Fruit fly (Drosophila melanogaster) whole organism, adult: Measurements from ENCODE around the gene HGTX.

Experiments
- CG11617 ChIP-seq: fragments of 200-800 bp; sonication (Bioruptor generic); optimal IDR thresholded peaks from 2 replicates; lab custom pipeline; 2017; ENCODE audit warnings: mild to moderate bottlenecking, missing biosample characterization, missing genetic modification reagents, missing genetic modification characterization
- CG12768 ChIP-seq: fragments of 200-800 bp; sonication (Bioruptor generic); optimal IDR thresholded peaks from 2 replicates; lab custom pipeline; 2017; ENCODE audit warnings: missing biosample characterization, missing genetic modification characterization, mild to moderate bottlenecking, moderate library complexity, missing genetic modification reagents
- CG14711 ChIP-seq: fragments of 200-800 bp; sonication (Bioruptor generic); optimal IDR thresholded peaks from 2 replicates; lab custom pipeline; 2018; ENCODE audit warnings: missing biosample characterization, mild to moderate bottlenecking, missing genetic modification characterization, moderate library complexity
- CG1620 ChIP-seq: fragments of 200-800 bp; sonication (Bioruptor generic); optimal IDR thresholded peaks from 2 replicates; lab custom pipeline; 2016; ENCODE audit warnings: missing biosample characterization, missing genetic modification characterization
- CG33017 ChIP-seq: fragments of 200-800 bp; sonication (Bioruptor generic); optimal IDR thresholded peaks from 2 replicates; lab custom pipeline; 2018; ENCODE audit warnings: missing biosample characterization, mild to moderate bottlenecking, missing genetic modification characterization, moderate library complexity
- CG5204 ChIP-seq: fragments of 200-800 bp; sonication (Bioruptor generic); optimal IDR thresholded peaks from 2 replicates; lab custom pipeline; 2016; ENCODE audit warnings: missing biosample characterization, missing genetic modification characterization
- CG7045 ChIP-seq: fragments of 200-800 bp; sonication (Bioruptor generic); optimal IDR thresholded peaks from 2 replicates; lab custom pipeline; 2017; ENCODE audit warnings: missing biosample characterization, mild to moderate bottlenecking, missing genetic modification characterization
- CG7101 ChIP-seq: fragments of 200-800 bp; sonication (Bioruptor generic); optimal IDR thresholded peaks from 2 replicates; lab custom pipeline; 2018; ENCODE audit warnings: missing biosample characterization, mild to moderate bottlenecking, missing genetic modification characterization, moderate library complexity
- Clk ChIP-seq: fragments of 200-800 bp; sonication (Bioruptor generic); optimal IDR thresholded peaks from 2 replicates; lab custom pipeline; 2017; ENCODE audit warnings: missing biosample characterization, missing genetic modification characterization
- Crg-1 ChIP-seq: fragments of 200-800 bp; sonication (Bioruptor generic); optimal IDR thresholded peaks from 2 replicates; lab custom pipeline; 2016; ENCODE audit warnings: missing biosample characterization, missing genetic modification characterization
- Hr96 ChIP-seq: fragments of 200-800 bp; sonication (Bioruptor generic); optimal IDR thresholded peaks from 2 replicates; lab custom pipeline; 2016; ENCODE audit warnings: missing biosample characterization, missing genetic modification characterization
- Mnt ChIP-seq: fragments of 200-800 bp; sonication (Bioruptor generic); optimal IDR thresholded peaks from 2 replicates; lab custom pipeline; 2016; ENCODE audit warnings: missing biosample characterization, mild to moderate bottlenecking, missing genetic modification characterization
- bab1 ChIP-seq: fragments of 200-800 bp; sonication (Bioruptor generic); optimal IDR thresholded peaks from 3 replicates; lab custom pipeline; 2019; ENCODE audit warnings: missing biosample characterization, mild to moderate bottlenecking, missing genetic modification characterization, moderate library complexity
- cic ChIP-seq: fragments of 200-800 bp; sonication (Bioruptor generic); optimal IDR thresholded peaks from 2 replicates; lab custom pipeline; 2017; ENCODE audit warnings: missing biosample characterization, mild to moderate bottlenecking, missing genetic modification characterization, moderate library complexity
- cnc ChIP-seq, 2 experiments: fragments of >200 bp; optimal IDR thresholded peaks; 2 replicates each; lab custom pipeline; 2017
- kay ChIP-seq: fragments of 200-800 bp; sonication (Bioruptor generic); peaks from one replicate; lab custom pipeline; 2016; ENCODE audit warnings: missing biosample characterization, missing genetic modification characterization, borderline replicate concordance
- ovo ChIP-seq: fragments of 200-800 bp; sonication (Bioruptor generic); optimal IDR thresholded peaks from 2 replicates; lab custom pipeline; 2016; ENCODE audit warnings: missing biosample characterization, missing genetic modification characterization
- pad ChIP-seq: fragments of 200-800 bp; sonication (Bioruptor generic); optimal IDR thresholded peaks from 3 replicates; lab custom pipeline; 2017; ENCODE audit warnings: missing biosample characterization, missing genetic modification characterization, mild to moderate bottlenecking, moderate library complexity, missing genetic modification reagents
- tj ChIP-seq: fragments of 200-800 bp; sonication (Bioruptor generic); optimal IDR thresholded peaks from 3 replicates; lab custom pipeline; 2017; ENCODE audit warnings: missing biosample characterization, mild to moderate bottlenecking, missing genetic modification characterization, moderate library complexity
- toe ChIP-seq: fragments of 200-800 bp; sonication (Bioruptor generic); optimal IDR thresholded peaks from 2 replicates; lab custom pipeline; 2016; ENCODE audit warnings: missing biosample characterization, missing genetic modification characterization

The HGTX gene

dm6 chr3L:14567140-14567539, 32.2 kb downstream of the HGTX start, which contains the start of gene CG42758:
Gene CG42758 (plus strand): TSS chr3L:14567440.
- TF ChIP-seq CG33017 (tag; lab: Kevin White, UChicago) (no peak), Clk (no peak), cnc (optimal IDR thresholded peaks at IDR 0.05; lab: Kevin White, UChicago) (no peak), CG7045 (GFP tag; lab: Kevin White, UChicago) (no peak), CG1620 (no peak), CG11617 (GFP tag; lab: Kevin White, UChicago) (no peak), CG5204 (GFP tag; lab: Kevin White, UChicago) (no peak)

dm6 chr3L:14565134-14565587, 34.2 kb downstream of the HGTX start:
- no peak for TF ChIP-seq CG14711
- no peak for TF ChIP-seq CG5204 (GFP tag; lab: Kevin White, UChicago)
- TF ChIP-seq CG12768 (GFP tag; lab: Kevin White, UChicago) = no peak
- TF ChIP-seq ovo (GFP tag; lab: Kevin White, UChicago) = no peak
- TF ChIP-seq cic = no peak
- TF ChIP-seq Mnt = no peak
- TF ChIP-seq tj = no peak
- no peak for TF ChIP-seq Hr96
- no peak for TF ChIP-seq Clk
- TF ChIP-seq CG11617 (GFP tag; lab: Kevin White, UChicago) = no peak
- TF ChIP-seq Crg-1 (GFP tag; lab: Kevin White, UChicago) = no peak
- TF ChIP-seq CG7101 (tag; lab: Kevin White, UChicago) = no peak
- no peak for TF ChIP-seq pad (GFP tag; lab: Kevin White, UChicago)
- TF ChIP-seq bab1 (GFP tag; lab: Kevin White, UChicago) = no peak
- no peak for TF ChIP-seq CG1620
- TF ChIP-seq toe (GFP tag; lab: Kevin White, UChicago) = no peak
- TF ChIP-seq CG7045 (GFP tag; lab: Kevin White, UChicago) = no peak
- TF ChIP-seq kay (GFP tag; lab: Kevin White, UChicago) = no peak
- no peak for TF ChIP-seq CG33017 (tag; lab: Kevin White, UChicago)

dm6 chr3L:14564404-14564803, 34.9 kb downstream of the HGTX start:
- TF ChIP-seq CG12768 (GFP tag; lab: Kevin White, UChicago) = peak; percentile 1
- no peak for TF ChIP-seq CG14711
- no peak for TF ChIP-seq bab1 (GFP tag; lab: Kevin White, UChicago)
- TF ChIP-seq cic = no peak
- no peak for TF ChIP-seq Hr96
- peak; percentile 40 for TF ChIP-seq CG1620
- TF ChIP-seq CG7045 (GFP tag; lab: Kevin White, UChicago) = no peak
- no peak for TF ChIP-seq kay (GFP tag; lab: Kevin White, UChicago)
- no peak for TF ChIP-seq CG33017 (tag; lab: Kevin White, UChicago)
- peak; percentile 65 for TF ChIP-seq Crg-1 (GFP tag; lab: Kevin White, UChicago)
- no peak for TF ChIP-seq toe (GFP tag; lab: Kevin White, UChicago)
- TF ChIP-seq cnc (optimal IDR thresholded peaks at IDR 0.05; lab: Kevin White, UChicago) = no peak
- no peak for TF ChIP-seq Clk
- TF ChIP-seq pad (GFP tag; lab: Kevin White, UChicago) = peak; percentile 13
- TF ChIP-seq ovo (GFP tag; lab: Kevin White, UChicago) = peak; percentile 61
- TF ChIP-seq CG11617 (GFP tag; lab: Kevin White, UChicago) = no peak
- TF ChIP-seq Mnt = peak; percentile 16
- no peak for TF ChIP-seq tj
- no peak for TF ChIP-seq CG5204 (GFP tag; lab: Kevin White, UChicago)
- peak; percentile 64 for TF ChIP-seq CG7101 (tag; lab: Kevin White, UChicago)

DNA sequence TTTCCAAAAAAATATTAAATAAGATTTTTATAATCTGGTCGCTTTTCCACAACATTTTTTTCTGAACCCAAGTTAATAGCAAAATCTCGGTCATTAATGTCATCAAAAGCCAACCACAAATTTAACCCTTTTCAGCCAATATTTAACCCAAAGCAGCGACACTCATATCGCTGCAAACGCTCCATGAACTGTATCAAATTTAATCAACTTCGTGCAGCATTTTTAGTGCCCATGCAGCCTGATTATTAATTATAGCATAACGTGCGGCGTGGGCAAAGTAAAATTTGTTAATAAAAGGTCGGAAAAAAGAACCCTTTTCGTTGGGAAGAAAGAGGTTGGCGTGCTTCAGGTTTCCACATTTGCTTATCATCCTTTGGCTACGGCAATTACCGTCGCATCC, 35.9 kb downstream of the HGTX start:
- no peak for TF ChIP-seq Crg-1 (GFP tag; lab: Kevin White, UChicago)
- no peak for TF ChIP-seq cnc (optimal IDR thresholded peaks at IDR 0.05; lab: Kevin White, UChicago)
- no peak for TF ChIP-seq CG5204 (GFP tag; lab: Kevin White, UChicago)
- TF ChIP-seq CG7101 (tag; lab: Kevin White, UChicago) = no peak
- no peak for TF ChIP-seq cic
- no peak for TF ChIP-seq CG33017 (tag; lab: Kevin White, UChicago)
- no peak for TF ChIP-seq ovo (GFP tag; lab: Kevin White, UChicago)
- no peak for TF ChIP-seq CG1620

DNA sequence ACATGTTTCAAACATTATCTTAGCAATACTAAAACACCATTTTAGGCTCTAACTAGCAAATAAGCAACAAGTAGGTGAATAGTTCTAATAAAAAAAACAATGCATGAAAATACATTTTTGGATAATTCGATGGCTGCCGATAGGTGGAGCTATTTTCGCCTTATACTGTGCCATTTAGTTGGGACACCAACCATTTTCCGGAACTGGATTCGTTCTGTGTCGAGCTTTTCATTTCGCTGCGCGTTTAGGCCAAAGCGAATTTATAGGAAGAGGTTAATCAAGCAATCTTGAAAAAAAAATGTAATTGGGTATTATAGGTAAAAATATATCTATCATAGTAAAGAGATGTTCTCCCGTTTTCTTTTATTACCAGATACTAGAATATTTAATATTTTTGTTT, 36.7 kb downstream of the HGTX start:
- no peak for TF ChIP-seq cnc (optimal IDR thresholded peaks at IDR 0.05; lab: Kevin White, UChicago)
- no peak for TF ChIP-seq tj
- no peak for TF ChIP-seq CG33017 (tag; lab: Kevin White, UChicago)
- peak; percentile 51 for TF ChIP-seq kay (GFP tag; lab: Kevin White, UChicago)
- TF ChIP-seq pad (GFP tag; lab: Kevin White, UChicago) = peak; percentile 23
- TF ChIP-seq CG12768 (GFP tag; lab: Kevin White, UChicago) = no peak
- no peak for TF ChIP-seq cic
- TF ChIP-seq CG7101 (tag; lab: Kevin White, UChicago) = no peak
- TF ChIP-seq toe (GFP tag; lab: Kevin White, UChicago) = no peak
- no peak for TF ChIP-seq ovo (GFP tag; lab: Kevin White, UChicago)
- no peak for TF ChIP-seq CG11617 (GFP tag; lab: Kevin White, UChicago)
- no peak for TF ChIP-seq Clk
- no peak for TF ChIP-seq bab1 (GFP tag; lab: Kevin White, UChicago)
- TF ChIP-seq CG14711 = no peak
- TF ChIP-seq Crg-1 (GFP tag; lab: Kevin White, UChicago) = no peak

DNA sequence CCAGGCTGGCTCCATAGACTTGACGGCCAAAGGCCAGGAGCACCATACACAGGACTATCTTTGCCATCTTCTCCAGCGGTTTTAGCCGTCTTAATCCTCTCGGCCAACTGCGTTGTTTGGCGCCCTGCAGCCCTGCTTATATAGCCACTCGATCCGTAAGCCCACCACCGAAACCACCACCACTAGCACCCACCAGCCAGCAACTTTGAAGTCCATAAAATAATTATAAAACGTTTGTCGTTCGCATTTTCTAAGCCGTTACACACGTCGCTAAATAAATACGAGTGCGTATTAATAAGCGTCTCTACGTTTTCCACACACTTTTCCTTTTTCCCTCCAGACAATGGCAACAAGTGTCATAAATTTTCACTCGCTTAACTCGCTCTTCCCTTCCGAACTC, 38.7 kb downstream of the HGTX start, which contains the start of gene Lk:
TSS of gene Lk (minus strand) at position 101 of the 400 bp plus-strand sequence.
- TF ChIP-seq Clk (no peak), CG7045 (GFP tag; lab: Kevin White, UChicago) (no peak), CG33017 (tag; lab: Kevin White, UChicago) (no peak), Crg-1 (GFP tag; lab: Kevin White, UChicago) (no peak), CG7101 (tag; lab: Kevin White, UChicago) (no peak), kay (GFP tag; lab: Kevin White, UChicago) (no peak), pad (GFP tag; lab: Kevin White, UChicago) (no peak), cnc (optimal IDR thresholded peaks at IDR 0.05; lab: Kevin White, UChicago) (no peak), Mnt (no peak), toe (GFP tag; lab: Kevin White, UChicago) (no peak), tj (no peak), CG1620 (no peak), cic (no peak), Hr96 (no peak), CG12768 (GFP tag; lab: Kevin White, UChicago) (no peak), bab1 (GFP tag; lab: Kevin White, UChicago) (no peak), ovo (GFP tag; lab: Kevin White, UChicago) (no peak), CG11617 (GFP tag; lab: Kevin White, UChicago) (no peak)
